Worm (Caenorhabditis elegans) whole organism, L4 larva: ENCODE results near the gene gpch-1.

Experiments used
- R02D3.7 ChIP-seq: fragments of 150-350 bp; sonication (generic microtip); optimal IDR thresholded peaks from 3 replicates; lab custom pipeline; 2014; ENCODE audit warnings: missing biosample characterization, missing genetic modification characterization
- Y105C5A.15 ChIP-seq: fragments of 200-800 bp; sonication (Bioruptor generic); IDR thresholded peaks from 2 replicates; pipeline ENCODE4 v1.3.6; 2022; ENCODE audit warnings: missing genetic modification characterization, missing compliant biosample characterization
- Y48G9A.11 ChIP-seq: fragments of 200-800 bp; sonication (Bioruptor generic); IDR thresholded peaks from 2 replicates; pipeline ENCODE4 v1.3.6; 2022; ENCODE audit warnings: missing genetic modification reagents, missing genetic modification characterization, missing compliant biosample characterization
- aha-1 ChIP-seq: fragments of 150-350 bp; peaks from one replicate; lab custom pipeline; 2014; ENCODE audit warnings: missing biosample characterization, missing genetic modification characterization
- aly-2 ChIP-seq: sonication (generic microtip); optimal IDR thresholded peaks from 2 replicates; lab custom pipeline; 2018; ENCODE audit warnings: missing biosample characterization, missing genetic modification characterization
- arid-1 ChIP-seq: fragments of 200-800 bp; sonication (Bioruptor generic); conservative IDR thresholded peaks from 2 replicates; pipeline ENCODE4 v1.3.6; 2022; ENCODE audit warnings: missing genetic modification reagents, missing genetic modification characterization, missing compliant biosample characterization
- attf-4 ChIP-seq: sonication (generic microtip); optimal IDR thresholded peaks from 3 replicates; lab custom pipeline; 2017; ENCODE audit warnings: missing biosample characterization, missing genetic modification characterization
- ceh-28 ChIP-seq: fragments of 150-350 bp; optimal IDR thresholded peaks from 2 replicates; lab custom pipeline; 2014; ENCODE audit warnings: missing biosample characterization, missing genetic modification reagents, missing genetic modification characterization
- ctbp-1 ChIP-seq: fragments of 200-800 bp; sonication (Bioruptor generic); IDR thresholded peaks from 2 replicates; pipeline ENCODE4 v1.3.6; 2022; ENCODE audit warnings: missing genetic modification reagents, missing genetic modification characterization, missing compliant biosample characterization
- dmd-6 ChIP-seq: fragments of 200-800 bp; sonication (Bioruptor generic); IDR thresholded peaks from 2 replicates; pipeline ENCODE4 v1.3.6; 2022; ENCODE audit warnings: missing genetic modification reagents, missing genetic modification characterization, missing compliant biosample characterization
- dmd-8 ChIP-seq: fragments of 200-800 bp; sonication (Bioruptor generic); IDR thresholded peaks from 2 replicates; pipeline ENCODE4 v1.3.6; 2022; ENCODE audit warnings: missing genetic modification characterization, missing compliant biosample characterization
- dmd-9 ChIP-seq: fragments of 200-800 bp; sonication (Bioruptor generic); IDR thresholded peaks from 2 replicates; pipeline ENCODE4 v1.3.6; 2022; ENCODE audit warnings: missing genetic modification reagents, missing genetic modification characterization, missing compliant biosample characterization
- dpl-1 ChIP-seq: fragments of 150-350 bp; optimal IDR thresholded peaks from 2 replicates; lab custom pipeline; 2014; ENCODE audit warnings: missing biosample characterization, missing genetic modification reagents, missing genetic modification characterization
- duxl-1 ChIP-seq: sonication (generic microtip); optimal IDR thresholded peaks from 2 replicates; lab custom pipeline; 2016; ENCODE audit warnings: mild to moderate bottlenecking, missing genetic modification characterization, moderate library complexity, missing compliant biosample characterization; ENCODE audit not compliant: poor library complexity
- dve-1 ChIP-seq: sonication (generic microtip); optimal IDR thresholded peaks from 2 replicates; lab custom pipeline; 2017; ENCODE audit warnings: antibody characterized with exemption, mild to moderate bottlenecking, missing genetic modification characterization, missing compliant biosample characterization; ENCODE audit not compliant: insufficient read depth
- egl-43 ChIP-seq: fragments of 200-800 bp; sonication (Bioruptor generic); IDR thresholded peaks from 2 replicates; pipeline ENCODE4 v1.3.6; 2022; ENCODE audit warnings: missing genetic modification reagents, missing genetic modification characterization, missing compliant biosample characterization
- fkh-10 ChIP-seq: fragments of 150-350 bp; optimal IDR thresholded peaks from 2 replicates; lab custom pipeline; 2014; ENCODE audit warnings: missing biosample characterization, missing genetic modification reagents, missing genetic modification characterization
- gei-8 ChIP-seq: fragments of 200-800 bp; sonication (Bioruptor generic); optimal IDR thresholded peaks from 2 replicates; lab custom pipeline; 2018; ENCODE audit warnings: mild to moderate bottlenecking, missing genetic modification characterization, missing compliant biosample characterization
- hif-1 ChIP-seq, 2 experiments: sonication (generic microtip); optimal IDR thresholded peaks; 2 replicates each; lab custom pipeline; 2016 to 2017; ENCODE audit warnings: missing compliant biosample characterization in 2 of 2, missing genetic modification characterization in 2 of 2, missing genetic modification reagents in 2 of 2, missing genotype in 2 of 2, mild to moderate bottlenecking in 1 of 2
- hlh-11 ChIP-seq: fragments of 200-800 bp; sonication (Bioruptor generic); optimal IDR thresholded peaks from 2 replicates; lab custom pipeline; 2018; ENCODE audit warnings: mild to moderate bottlenecking, missing genetic modification characterization, missing compliant biosample characterization
- hlh-30 ChIP-seq: sonication (generic microtip); optimal IDR thresholded peaks from 2 replicates; lab custom pipeline; 2017; ENCODE audit warnings: antibody characterized with exemption, mild to moderate bottlenecking, missing genetic modification characterization, missing compliant biosample characterization; ENCODE audit not compliant: insufficient read depth
- lin-1 ChIP-seq: fragments of 200-800 bp; sonication (Bioruptor generic); IDR thresholded peaks from 2 replicates; pipeline ENCODE4 v1.3.6; 2022; ENCODE audit warnings: missing genetic modification reagents, missing genetic modification characterization, missing compliant biosample characterization
- lin-13 ChIP-seq: fragments of 150-350 bp; optimal IDR thresholded peaks from 2 replicates; lab custom pipeline; 2014; ENCODE audit warnings: missing biosample characterization, missing genetic modification reagents, missing genetic modification characterization
- lin-15B ChIP-seq: fragments of 150-350 bp; sonication (generic microtip); optimal IDR thresholded peaks from 3 replicates; lab custom pipeline; 2014; ENCODE audit warnings: missing biosample characterization, missing genetic modification characterization
- lin-29 ChIP-seq: fragments of 200-800 bp; sonication (Bioruptor generic); IDR thresholded peaks from 2 replicates; pipeline ENCODE4 v1.3.6; 2022; ENCODE audit warnings: missing genetic modification reagents, missing genetic modification characterization, missing compliant biosample characterization
- lin-38 ChIP-seq: fragments of 200-800 bp; sonication (Bioruptor generic); IDR thresholded peaks from 2 replicates; pipeline ENCODE4 v1.3.6; 2022; ENCODE audit warnings: missing genetic modification reagents, missing genetic modification characterization, missing compliant biosample characterization
- madf-5 ChIP-seq, 2 experiments: fragments of 200-800 bp; sonication (Bioruptor generic); IDR thresholded peaks; 2 replicates each; pipeline ENCODE4 v1.3.6; 2022; ENCODE audit warnings: missing compliant biosample characterization in 2 of 2, missing genetic modification characterization in 2 of 2
- madf-9 ChIP-seq: fragments of 200-800 bp; sonication (Bioruptor generic); conservative IDR thresholded peaks from 2 replicates; pipeline ENCODE4 v1.3.6; 2022; ENCODE audit warnings: missing genetic modification reagents, missing genetic modification characterization, missing compliant biosample characterization
- mdl-1 ChIP-seq, 2 experiments: fragments of 150-350 bp in 1 of 2; sonication (generic microtip) in 1 of 2; optimal IDR thresholded peaks; 2 replicates each; lab custom pipeline; 2014 to 2017; ENCODE audit warnings: missing biosample characterization in 2 of 2, missing genetic modification characterization in 2 of 2
- mes-2 ChIP-seq: sonication (generic microtip); optimal IDR thresholded peaks from 2 replicates; lab custom pipeline; 2016; ENCODE audit warnings: missing genotype, mild to moderate bottlenecking, missing genetic modification characterization, missing compliant biosample characterization; ENCODE audit not compliant: poor library complexity, severe bottlenecking
- mxl-2 ChIP-seq: fragments of 200-800 bp; sonication (Bioruptor generic); conservative IDR thresholded peaks from 2 replicates; pipeline ENCODE4 v1.3.6; 2022; ENCODE audit warnings: missing genetic modification reagents, missing genetic modification characterization, missing compliant biosample characterization
- mxl-3 ChIP-seq: fragments of 200-800 bp; sonication (Bioruptor generic); optimal IDR thresholded peaks from 2 replicates; lab custom pipeline; 2018; ENCODE audit warnings: mild to moderate bottlenecking, missing genetic modification characterization, missing compliant biosample characterization
- nhr-10 ChIP-seq: fragments of 150-350 bp; optimal IDR thresholded peaks from 2 replicates; lab custom pipeline; 2014; ENCODE audit warnings: missing biosample characterization, missing genetic modification characterization
- nhr-102 ChIP-seq: sonication (generic microtip); optimal IDR thresholded peaks from 2 replicates; lab custom pipeline; 2016; ENCODE audit warnings: mild to moderate bottlenecking, missing genetic modification characterization, moderate library complexity, missing compliant biosample characterization
- nhr-111 ChIP-seq: fragments of 200-800 bp; sonication (Bioruptor generic); optimal IDR thresholded peaks from 2 replicates; lab custom pipeline; 2018; ENCODE audit warnings: mild to moderate bottlenecking, missing genetic modification characterization, missing compliant biosample characterization
- nhr-237 ChIP-seq: sonication (generic microtip); optimal IDR thresholded peaks from 2 replicates; lab custom pipeline; 2017; ENCODE audit warnings: missing biosample characterization, missing genetic modification characterization
- nhr-41 ChIP-seq: fragments of 200-800 bp; sonication (Bioruptor generic); IDR thresholded peaks from 2 replicates; pipeline ENCODE4 v1.3.6; 2022; ENCODE audit warnings: missing genetic modification reagents, missing genetic modification characterization, missing compliant biosample characterization
- nhr-42 ChIP-seq: fragments of 200-800 bp; sonication (Bioruptor generic); IDR thresholded peaks from 2 replicates; pipeline ENCODE4 v1.3.6; 2022; ENCODE audit warnings: missing genetic modification characterization, missing compliant biosample characterization
- nhr-48 ChIP-seq: sonication (generic microtip); optimal IDR thresholded peaks from 2 replicates; lab custom pipeline; 2016; ENCODE audit warnings: mild to moderate bottlenecking, missing genetic modification characterization, missing compliant biosample characterization
- nhr-76 ChIP-seq: fragments of 150-350 bp; optimal IDR thresholded peaks from 2 replicates; lab custom pipeline; 2014; ENCODE audit warnings: missing biosample characterization, missing genetic modification characterization
- rbr-2 ChIP-seq: sonication (generic microtip); optimal IDR thresholded peaks from 2 replicates; lab custom pipeline; 2016; ENCODE audit warnings: missing genotype, missing genetic modification characterization, missing compliant biosample characterization
- spr-1 ChIP-seq: sonication (generic microtip); optimal IDR thresholded peaks from 2 replicates; lab custom pipeline; 2016; ENCODE audit warnings: mild to moderate bottlenecking, missing genetic modification characterization, missing compliant biosample characterization
- unc-39 ChIP-seq: sonication (generic microtip); optimal IDR thresholded peaks from 2 replicates; lab custom pipeline; 2017; ENCODE audit warnings: missing biosample characterization, missing genetic modification characterization
- unc-62 ChIP-seq, 3 experiments: fragments of 150-350 bp in 1 of 3; sonication (generic microtip); optimal IDR thresholded peaks in 2 of 3; peaks in 1 of 3; 1 replicate in 1 of 3; 2 replicates in 2 of 3; lab custom pipeline; 2014 to 2017; ENCODE audit warnings: missing biosample characterization in 3 of 3, missing genetic modification characterization in 3 of 3, missing genetic modification reagents in 3 of 3, missing genotype in 1 of 3
- vab-7 ChIP-seq: fragments of 200-800 bp; sonication (Bioruptor generic); IDR thresholded peaks from 2 replicates; pipeline ENCODE4 v1.3.6; 2022; ENCODE audit warnings: missing genetic modification reagents, missing genetic modification characterization, missing compliant biosample characterization

Gene gpch-1

DNA sequence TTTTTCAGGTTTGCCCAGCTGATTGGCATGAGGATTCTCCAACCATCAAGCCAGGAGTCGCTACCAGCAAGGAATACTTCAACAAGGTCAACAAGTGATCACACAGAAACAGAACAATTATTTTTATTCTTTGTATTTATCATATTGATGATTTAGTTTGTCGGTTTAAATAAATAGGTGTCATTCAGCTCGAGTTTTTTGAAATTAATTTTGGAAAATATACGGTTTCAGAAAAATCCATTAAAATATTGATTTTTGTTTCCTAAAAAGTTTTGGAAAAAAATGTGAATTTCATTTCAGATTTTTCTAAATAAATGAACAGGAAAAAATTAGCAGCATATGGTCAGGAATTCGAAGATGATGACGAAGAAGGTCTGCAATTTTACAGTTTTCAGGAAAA, at the start of gene gpch-1:
TSS of gene gpch-1 (plus strand) at position 301 of the 400 bp plus-strand sequence.
- TF ChIP-seq hlh-30 (tag; lab: Kevin White, UChicago) (no peak), nhr-42 (GFP tag; lab: Robert Waterston, UW) (no peak), vab-7 (no peak), nhr-102 (tag; lab: Kevin White, UChicago) (no peak), ceh-28 (tag; lab: Kevin White, UChicago) (no peak), lin-29 (GFP tag; lab: Robert Waterston, UW) (no peak), Y48G9A.11 (GFP tag; lab: Robert Waterston, UW) (no peak), lin-1 (GFP tag; lab: Robert Waterston, UW) (no peak), nhr-48 (tag; lab: Kevin White, UChicago) (no peak), spr-1 (tag; lab: Kevin White, UChicago) (no peak), gei-8 (no peak), dpl-1 (GFP tag; lab: Kevin White, UChicago) (no peak), mxl-3 (GFP tag; lab: Kevin White, UChicago) (no peak), dmd-6 (GFP tag; lab: Robert Waterston, UW) (no peak), Y105C5A.15 (no peak), fkh-10 (GFP tag; lab: Kevin White, UChicago) (no peak), egl-43 (GFP tag; lab: Robert Waterston, UW) (no peak), rbr-2 (no peak), aly-2 (no peak), duxl-1 (tag; lab: Kevin White, UChicago) (no peak)

DNA sequence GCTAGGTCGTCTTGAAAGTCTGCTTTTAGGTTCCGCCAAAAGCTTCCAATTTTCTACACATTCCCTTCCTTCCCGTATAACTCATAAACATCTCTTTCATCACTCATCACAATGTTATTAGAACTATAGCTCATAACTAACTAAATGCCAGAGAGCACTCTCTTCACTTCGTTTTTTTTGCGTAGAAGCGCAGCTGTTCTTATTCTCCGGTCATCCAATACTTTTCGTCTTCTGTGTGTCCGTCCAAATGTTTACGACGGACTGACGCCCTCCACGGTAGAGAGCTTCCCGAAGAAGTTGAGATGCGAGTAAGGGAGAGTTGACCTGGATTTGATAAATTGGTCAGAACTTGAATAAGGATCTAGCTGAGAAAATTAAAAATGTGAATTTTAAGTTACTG, 49.1 kb upstream of the gpch-1 start:
- TF ChIP-seq nhr-41 (GFP tag; lab: Robert Waterston, UW): no peak
- no peak for TF ChIP-seq nhr-10 (tag; lab: Kevin White, UChicago)
- peak in 1 of 2 experiments; percentile 42 for TF ChIP-seq unc-62 (GFP tag; optimal IDR thresholded peaks at IDR 0.05 in 1 of 2; lab: Kevin White, UChicago)
- TF ChIP-seq unc-62 (tag; optimal IDR thresholded peaks at IDR 0.05; lab: Kevin White, UChicago): no peak
- peak; percentile 70 for TF ChIP-seq aha-1

DNA sequence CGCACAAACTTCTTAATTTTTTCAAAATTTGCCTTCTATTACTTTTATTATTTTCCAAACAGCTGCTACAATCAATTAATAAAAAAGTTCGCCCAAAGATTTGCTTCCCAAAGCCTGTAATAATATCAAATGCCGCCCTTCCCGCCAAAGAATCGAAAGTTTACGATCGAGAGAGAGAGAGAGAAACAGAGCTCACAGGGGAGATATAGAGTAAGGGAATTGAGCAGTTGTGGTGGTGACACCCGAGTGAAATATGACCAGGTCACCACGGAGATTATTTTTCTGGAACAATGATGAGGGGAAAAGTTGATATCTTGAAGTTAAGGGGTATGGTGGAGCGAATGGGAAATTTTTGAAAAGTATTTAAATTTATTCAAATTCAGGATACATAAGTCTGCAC, 48.5 kb upstream of the gpch-1 start:
- TF ChIP-seq lin-1 (GFP tag; lab: Robert Waterston, UW) (no peak), lin-13 (no peak), mdl-1 (tag; optimal IDR thresholded peaks at IDR 0.05; lab: Kevin White, UChicago) (no peak), nhr-111 (GFP tag; lab: Kevin White, UChicago) (no peak), lin-38 (GFP tag; lab: Robert Waterston, UW) (no peak), attf-4 (tag; lab: Kevin White, UChicago) (no peak), hif-1 (tag; optimal IDR thresholded peaks at IDR 0.05; lab: Kevin White, UChicago) (no peak), lin-15B (no peak), nhr-76 (tag; lab: Kevin White, UChicago) (no peak)
- TF ChIP-seq, all 104 proteins: peak for 0

DNA sequence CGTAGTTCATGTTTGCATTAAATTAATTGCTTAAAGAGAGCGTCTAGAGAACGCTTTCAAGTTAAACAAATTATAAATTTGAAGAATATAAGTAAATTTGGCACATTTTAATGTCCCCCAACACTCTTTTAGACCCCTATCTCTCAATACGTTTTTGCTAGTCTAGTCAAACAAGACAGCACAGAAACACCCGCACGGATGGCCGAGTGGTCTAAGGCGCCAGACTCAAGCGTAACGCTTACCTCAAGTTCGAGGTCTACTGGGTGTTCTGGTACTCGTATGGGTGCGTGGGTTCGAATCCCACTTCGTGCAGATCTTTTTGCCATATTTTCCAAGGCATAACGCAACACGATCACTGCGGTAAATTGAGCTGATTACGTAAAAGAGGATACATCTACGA, 46.0 kb upstream of the gpch-1 start:
- peak; percentile 21 for TF ChIP-seq hlh-11
- 0 out of 2 replicates have a peak, but pooled peaks have one; percentile 43 for TF ChIP-seq dmd-9
- no peak for TF ChIP-seq unc-39 (tag; lab: Kevin White, UChicago)
- peak; percentile 64; the same call in 1 of the 2 replicates for TF ChIP-seq madf-9 (GFP tag; lab: Robert Waterston, UW)
- TF ChIP-seq madf-5 (GFP tag; IDR thresholded peaks at IDR 0.05; lab: Robert Waterston, UW): 0 out of 4 replicates have a peak, but pooled peaks of 1 of the 2 experiments have one; percentile 18
- TF ChIP-seq ceh-28 (tag; lab: Kevin White, UChicago): no peak
- TF ChIP-seq mes-2 (tag; lab: Kevin White, UChicago): peak; percentile 63
- no peak for TF ChIP-seq R02D3.7 (tag; lab: Kevin White, UChicago)
- TF ChIP-seq dmd-8: peak; percentile 69; the same call in 1 of the 2 replicates
- TF ChIP-seq mxl-2 (GFP tag; lab: Robert Waterston, UW): no peak
- TF ChIP-seq Y105C5A.15: no peak
- no peak for TF ChIP-seq nhr-237 (tag; lab: Kevin White, UChicago)
- TF ChIP-seq hlh-30 (tag; lab: Kevin White, UChicago): peak; percentile 19
- TF ChIP-seq arid-1 (GFP tag; lab: Robert Waterston, UW): peak; percentile 63; the same call in 1 of the 2 replicates
- peak; percentile 35 for TF ChIP-seq duxl-1 (tag; lab: Kevin White, UChicago)
- TF ChIP-seq unc-62 (GFP tag; optimal IDR thresholded peaks at IDR 0.05 in 1 of 2; lab: Kevin White, UChicago): peak in 1 of 2 experiments; percentile 52
- TF ChIP-seq unc-62 (tag; optimal IDR thresholded peaks at IDR 0.05; lab: Kevin White, UChicago): no peak
- peak; percentile 41 for TF ChIP-seq dve-1 (tag; lab: Kevin White, UChicago)
- TF ChIP-seq ctbp-1 (GFP tag; lab: Robert Waterston, UW): 0 out of 2 replicates have a peak, but pooled peaks have one; percentile 30
